Worm (Caenorhabditis elegans) whole organism, young adult: ENCODE results near the gene T09F5.1.
"Not testable (repeated sequence)": the region's sequence is repeated elsewhere in the genome, so short reads cannot be mapped to it uniquely, and the experiment has no call there.

Source experiments
- B0019.2 ChIP-seq: fragments of 200-800 bp; sonication (Bioruptor generic); conservative IDR thresholded peaks from 2 replicates; pipeline ENCODE4 v1.3.6; 2022; ENCODE audit warnings: missing genetic modification reagents, missing genetic modification characterization, missing compliant biosample characterization
- C06A6.2 ChIP-seq: fragments of 200-800 bp; sonication (Bioruptor generic); conservative IDR thresholded peaks from 2 replicates; pipeline ENCODE4 v1.3.6; 2022; ENCODE audit warnings: missing genetic modification characterization, missing compliant biosample characterization
- C17E4.6 ChIP-seq: fragments of 200-800 bp; sonication (Bioruptor generic); IDR thresholded peaks from 2 replicates; pipeline ENCODE4 v1.3.6; 2022; ENCODE audit warnings: missing genetic modification reagents, missing genetic modification characterization, missing compliant biosample characterization
- D2030.7 ChIP-seq: fragments of 200-800 bp; sonication (Bioruptor generic); IDR thresholded peaks from 2 replicates; pipeline ENCODE4 v1.3.6; 2022; ENCODE audit warnings: missing genetic modification reagents, missing genetic modification characterization, missing compliant biosample characterization
- F10E7.11 ChIP-seq: sonication (generic microtip); optimal IDR thresholded peaks from 2 replicates; lab custom pipeline; 2017; ENCODE audit warnings: mild to moderate bottlenecking, missing genetic modification characterization, moderate library complexity, missing compliant biosample characterization
- F22D6.2 ChIP-seq: sonication (generic microtip); optimal IDR thresholded peaks from 2 replicates; lab custom pipeline; 2016; ENCODE audit warnings: mild to moderate bottlenecking, missing genetic modification characterization, missing compliant biosample characterization
- F49E8.2 ChIP-seq: sonication (generic microtip); optimal IDR thresholded peaks from 3 replicates; lab custom pipeline; 2017; ENCODE audit warnings: missing genetic modification characterization, mild to moderate bottlenecking, missing compliant biosample characterization, antibody characterized with exemption, moderate library complexity; ENCODE audit not compliant: insufficient read depth
- F57C9.4 ChIP-seq: sonication (generic microtip); optimal IDR thresholded peaks from 2 replicates; lab custom pipeline; 2017; ENCODE audit warnings: mild to moderate bottlenecking, missing genetic modification characterization, missing compliant biosample characterization
- K12H6.12 ChIP-seq: fragments of 200-800 bp; sonication (Bioruptor generic); optimal IDR thresholded peaks from 2 replicates; lab custom pipeline; 2018; ENCODE audit warnings: mild to moderate bottlenecking, missing genetic modification characterization, missing compliant biosample characterization
- Y67H2A.10 ChIP-seq: fragments of 200-800 bp; sonication (Bioruptor generic); conservative IDR thresholded peaks from 2 replicates; pipeline ENCODE4 v1.3.6; 2022; ENCODE audit warnings: missing genetic modification reagents, missing genetic modification characterization, missing compliant biosample characterization
- akir-1 ChIP-seq: fragments of 200-800 bp; sonication (Bioruptor generic); optimal IDR thresholded peaks from 2 replicates; lab custom pipeline; 2018; ENCODE audit warnings: mild to moderate bottlenecking, missing genetic modification characterization, moderate library complexity, missing compliant biosample characterization
- ama-1 ChIP-seq, 3 experiments: fragments of 150-350 bp in 1 of 3; sonication (generic microtip) in 2 of 3; optimal IDR thresholded peaks; 2 replicates each; lab custom pipeline; 2014 to 2018; ENCODE audit warnings: missing biosample characterization in 2 of 3, missing genetic modification characterization in 2 of 3, missing genetic modification reagents in 2 of 3
- athp-1 ChIP-seq: sonication (generic microtip); optimal IDR thresholded peaks from 2 replicates; lab custom pipeline; 2017; ENCODE audit warnings: mild to moderate bottlenecking, missing genetic modification characterization, missing compliant biosample characterization
- attf-6 ChIP-seq: fragments of 200-800 bp; sonication (Bioruptor generic); IDR thresholded peaks from 2 replicates; pipeline ENCODE4 v1.3.6; 2022; ENCODE audit warnings: missing genetic modification reagents, missing genetic modification characterization, missing compliant biosample characterization
- bed-1 ChIP-seq: fragments of 200-800 bp; sonication (Bioruptor generic); IDR thresholded peaks from 2 replicates; pipeline ENCODE4 v1.3.6; 2022; ENCODE audit warnings: missing genetic modification reagents, missing genetic modification characterization, missing compliant biosample characterization
- bed-2 ChIP-seq: fragments of 200-800 bp; sonication (Bioruptor generic); IDR thresholded peaks from 2 replicates; pipeline ENCODE4 v1.3.6; 2022; ENCODE audit warnings: missing genetic modification reagents, missing genetic modification characterization, missing compliant biosample characterization
- ceh-27 ChIP-seq: fragments of 200-800 bp; sonication (Bioruptor generic); optimal IDR thresholded peaks from 2 replicates; lab custom pipeline; 2018; ENCODE audit warnings: mild to moderate bottlenecking, missing genetic modification characterization, moderate library complexity, missing compliant biosample characterization
- chd-7 ChIP-seq: sonication (generic microtip); optimal IDR thresholded peaks from 2 replicates; lab custom pipeline; 2016; ENCODE audit warnings: mild to moderate bottlenecking, missing genetic modification characterization, moderate library complexity, missing compliant biosample characterization
- dox-1 ChIP-seq: fragments of 200-800 bp; sonication (Bioruptor generic); IDR thresholded peaks from 2 replicates; pipeline ENCODE4 v1.3.6; 2022; ENCODE audit warnings: missing genetic modification reagents, missing genetic modification characterization, missing compliant biosample characterization
- dpl-1 ChIP-seq: fragments of 150-350 bp; optimal IDR thresholded peaks from 2 replicates; lab custom pipeline; 2014; ENCODE audit warnings: missing biosample characterization, missing genetic modification reagents, missing genetic modification characterization
- egl-18 ChIP-seq: fragments of 200-800 bp; sonication (Bioruptor generic); IDR thresholded peaks from 2 replicates; pipeline ENCODE4 v1.3.6; 2022; ENCODE audit warnings: missing genetic modification reagents, missing genetic modification characterization, missing compliant biosample characterization
- egl-44 ChIP-seq: fragments of 200-800 bp; sonication (Bioruptor generic); IDR thresholded peaks from 2 replicates; pipeline ENCODE4 v1.3.6; 2022; ENCODE audit warnings: missing genetic modification reagents, missing genetic modification characterization, missing compliant biosample characterization
- gei-17 ChIP-seq: fragments of 200-800 bp; sonication (Bioruptor generic); optimal IDR thresholded peaks from 2 replicates; lab custom pipeline; 2018; ENCODE audit warnings: mild to moderate bottlenecking, missing genetic modification characterization, missing compliant biosample characterization
- hmg-1.2 ChIP-seq: fragments of 200-800 bp; sonication (Bioruptor generic); IDR thresholded peaks from 2 replicates; pipeline ENCODE4 v1.3.6; 2022; ENCODE audit warnings: missing genetic modification reagents, missing genetic modification characterization, missing compliant biosample characterization
- lin-35 ChIP-seq, 3 experiments: fragments of 150-350 bp in 2 of 3; sonication (generic microtip) in 1 of 3; optimal IDR thresholded peaks; 2 replicates each; lab custom pipeline; 2014 to 2018; ENCODE audit warnings: missing biosample characterization in 3 of 3, missing genetic modification characterization in 3 of 3, missing genetic modification reagents in 3 of 3
- madf-10 ChIP-seq: sonication (generic microtip); optimal IDR thresholded peaks from 2 replicates; lab custom pipeline; 2016; ENCODE audit warnings: mild to moderate bottlenecking, missing genetic modification characterization, missing compliant biosample characterization
- madf-3 ChIP-seq: fragments of 200-800 bp; sonication (Bioruptor generic); IDR thresholded peaks from 2 replicates; pipeline ENCODE4 v1.3.6; 2022; ENCODE audit warnings: missing genetic modification reagents, missing genetic modification characterization, missing compliant biosample characterization
- nfya-1 ChIP-seq: sonication (generic microtip); optimal IDR thresholded peaks from 2 replicates; lab custom pipeline; 2017; ENCODE audit warnings: antibody characterized with exemption, missing compliant biosample characterization, missing genetic modification characterization, borderline replicate concordance; ENCODE audit not compliant: insufficient read depth
- nhr-27 ChIP-seq: fragments of 200-800 bp; sonication (Bioruptor generic); optimal IDR thresholded peaks from 2 replicates; lab custom pipeline; 2018; ENCODE audit warnings: mild to moderate bottlenecking, missing genetic modification characterization, moderate library complexity, missing compliant biosample characterization
- rcor-1 ChIP-seq: fragments of 200-800 bp; sonication (Bioruptor generic); IDR thresholded peaks from 2 replicates; pipeline ENCODE4 v1.3.6; 2022; ENCODE audit warnings: missing genetic modification reagents, missing genetic modification characterization, missing compliant biosample characterization
- sdz-38 ChIP-seq: sonication (generic microtip); optimal IDR thresholded peaks from 2 replicates; lab custom pipeline; 2016; ENCODE audit warnings: missing genotype, missing genetic modification characterization, missing compliant biosample characterization
- sea-2 ChIP-seq: fragments of 200-800 bp; sonication (Bioruptor generic); IDR thresholded peaks from 2 replicates; pipeline ENCODE4 v1.3.6; 2022; ENCODE audit warnings: missing genetic modification characterization, missing compliant biosample characterization
- tbp1 ChIP-seq: fragments of 200-800 bp; sonication (Bioruptor generic); optimal IDR thresholded peaks from 2 replicates; lab custom pipeline; 2018; ENCODE audit warnings: mild to moderate bottlenecking, missing genetic modification characterization, missing compliant biosample characterization
- tlf-1 ChIP-seq: fragments of 200-800 bp; sonication (Bioruptor generic); optimal IDR thresholded peaks from 2 replicates; lab custom pipeline; 2018; ENCODE audit warnings: mild to moderate bottlenecking, missing genetic modification characterization, missing compliant biosample characterization
- unc-130 ChIP-seq: sonication (generic microtip); optimal IDR thresholded peaks from 2 replicates; lab custom pipeline; 2016; ENCODE audit warnings: missing genetic modification reagents, missing genetic modification characterization, missing compliant biosample characterization
- ztf-25 ChIP-seq: fragments of 200-800 bp; sonication (Bioruptor generic); IDR thresholded peaks from 2 replicates; pipeline ENCODE4 v1.3.6; 2022; ENCODE audit warnings: missing genetic modification reagents, missing genetic modification characterization, missing compliant biosample characterization
- ztf-26 ChIP-seq: sonication (generic microtip); optimal IDR thresholded peaks from 2 replicates; lab custom pipeline; 2017; ENCODE audit warnings: missing genetic modification characterization, missing compliant biosample characterization

The T09F5.1 gene

DNA sequence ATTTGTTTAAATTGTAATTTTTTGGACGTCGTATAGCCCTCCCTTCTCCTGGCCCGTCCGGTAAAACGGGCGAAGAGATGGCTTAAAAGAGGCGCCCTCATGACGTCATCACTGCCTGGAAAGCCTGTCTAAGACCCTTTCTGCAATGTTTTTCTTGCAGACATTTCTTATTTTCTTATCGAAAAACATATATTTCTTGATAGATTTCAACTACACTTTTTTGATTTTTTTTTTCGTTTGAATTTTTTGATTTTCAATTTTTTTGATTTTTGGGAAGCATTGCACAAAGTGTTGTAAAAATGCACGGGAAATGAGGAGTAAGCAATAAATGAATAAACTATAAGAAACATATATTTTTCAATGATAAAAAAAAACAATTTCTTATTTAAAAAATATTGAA is 34.9 kb upstream of the T09F5.1 start, which contains the start of gene T01G5.6:
Gene T01G5.6, minus strand, starts transcription at position 101 of the 400 bp plus-strand sequence.
- TF ChIP-seq B0019.2 (GFP tag; lab: Robert Waterston, UW): no peak
- no peak for TF ChIP-seq F10E7.11 (tag; lab: Kevin White, UChicago)
- TF ChIP-seq egl-44 (GFP tag; lab: Robert Waterston, UW): no peak
- no peak for TF ChIP-seq bed-1
- no peak for TF ChIP-seq athp-1
- no peak for TF ChIP-seq hmg-1.2
- no peak for TF ChIP-seq ceh-27
- no peak for TF ChIP-seq D2030.7 (GFP tag; lab: Robert Waterston, UW)
- no peak for TF ChIP-seq tbp1 (GFP tag; lab: Kevin White, UChicago)
- no peak for TF ChIP-seq ztf-25 (GFP tag; lab: Robert Waterston, UW)
- no peak for TF ChIP-seq lin-35 (GFP tag; optimal IDR thresholded peaks at IDR 0.05; lab: Kevin White, UChicago)
- no peak for TF ChIP-seq attf-6
- no peak for TF ChIP-seq rcor-1
- no peak for TF ChIP-seq F49E8.2
- TF ChIP-seq dpl-1: no peak
- TF ChIP-seq Y67H2A.10 (GFP tag; lab: Robert Waterston, UW): no peak
- TF ChIP-seq C06A6.2 (GFP tag; lab: Robert Waterston, UW): no peak
- TF ChIP-seq unc-130: no peak

DNA sequence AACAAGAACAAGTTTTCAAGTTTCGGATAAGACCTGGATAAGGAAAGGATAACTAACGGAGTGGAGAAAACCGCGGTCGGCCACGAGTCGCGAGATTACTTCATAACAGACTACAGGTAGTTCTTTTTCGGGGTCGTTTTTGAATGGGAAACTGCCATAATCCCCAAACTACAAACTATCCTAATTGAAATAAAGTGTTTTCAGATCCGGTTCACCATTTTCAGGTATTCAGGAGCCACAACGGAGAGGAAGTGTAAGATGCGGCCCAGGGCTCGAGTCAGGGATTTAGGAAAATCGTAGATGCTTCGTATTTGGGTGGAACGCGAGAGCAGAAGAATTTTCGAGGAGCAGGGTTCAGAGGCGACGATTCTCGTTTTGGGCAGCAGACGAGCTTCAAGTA is 32.9 kb upstream of the T09F5.1 start, which contains the start of gene T01G5.8:
Gene T01G5.8, plus strand, starts transcription at position 301 of the 400 bp plus-strand sequence.
- TF ChIP-seq tlf-1; K12H6.12 (tag; lab: Kevin White, UChicago); dox-1 (GFP tag; lab: Robert Waterston, UW): not testable (repeated sequence)

DNA sequence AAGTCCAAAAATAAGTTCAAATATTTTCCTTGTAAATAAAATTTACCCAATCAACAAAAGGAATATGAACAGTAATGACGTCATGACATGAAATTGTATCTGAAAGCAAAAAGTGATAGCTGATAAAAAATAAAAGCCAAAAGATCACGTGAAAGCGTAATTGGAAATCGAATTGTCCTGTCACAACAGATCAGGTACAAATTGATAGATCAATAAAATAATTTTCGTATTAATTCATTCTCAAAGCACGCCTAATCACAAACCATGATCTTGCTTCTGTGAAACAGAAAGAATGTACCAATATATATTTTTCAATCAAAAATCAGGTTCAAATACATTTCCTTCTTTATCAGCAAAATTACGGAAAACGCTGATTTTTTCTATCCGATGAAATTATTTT is 29.4 kb upstream of the T09F5.1 start, which contains the start of gene flor-1:
Gene flor-1, minus strand, starts transcription at position 101 of the 400 bp plus-strand sequence.
- TF ChIP-seq ztf-25 (GFP tag; lab: Robert Waterston, UW) (no peak), F57C9.4 (tag; lab: Kevin White, UChicago) (no peak)

DNA sequence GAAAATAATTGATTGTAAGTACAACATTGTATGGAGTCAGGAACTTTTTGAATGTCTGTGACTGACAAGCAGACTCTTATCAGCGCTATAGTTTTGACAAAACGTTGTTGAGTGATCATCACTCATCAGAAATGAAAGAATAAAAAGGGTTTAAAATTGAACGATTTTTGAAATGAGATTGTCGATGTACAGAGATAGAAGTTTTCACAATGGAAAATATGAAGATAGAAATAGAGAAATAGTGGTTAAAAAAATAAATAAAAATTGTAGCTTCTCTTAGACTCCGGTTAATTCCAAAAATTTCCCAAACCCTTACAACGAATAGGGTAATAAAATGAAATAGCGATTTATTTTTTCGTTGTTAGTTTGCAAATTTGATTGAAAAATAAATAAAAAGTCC is 23.7 kb upstream of the T09F5.1 start, which contains the start of gene ugt-30:
Gene ugt-30, minus strand, starts transcription at position 101 of the 400 bp plus-strand sequence.
- TF ChIP-seq sea-2, madf-3, D2030.7 (GFP tag; lab: Robert Waterston, UW): not testable (repeated sequence)
- TF ChIP-seq, all 124 proteins: peak for 0; not testable (repeated sequence) for 124

DNA sequence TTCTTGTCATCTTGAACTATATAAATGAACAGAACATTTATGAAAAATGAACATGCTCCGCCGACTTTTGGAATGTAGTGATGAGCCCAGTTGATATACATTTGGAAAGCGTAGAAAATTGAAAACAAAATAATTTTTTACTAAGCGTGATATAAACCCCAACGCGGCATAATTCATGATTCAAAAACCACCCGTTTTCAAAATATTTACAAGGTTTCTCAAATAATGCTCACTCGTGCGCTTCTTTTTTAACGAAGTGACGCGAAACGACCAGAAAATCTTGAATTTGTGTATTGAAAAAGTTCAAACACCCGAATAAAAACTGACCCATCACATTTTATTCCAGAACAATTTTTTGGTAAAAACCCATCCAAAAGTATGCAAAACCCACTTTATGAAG is 21.5 kb upstream of the T09F5.1 start, which contains the start of gene srj-27:
Gene srj-27, minus strand, starts transcription at position 101 of the 400 bp plus-strand sequence.
- TF ChIP-seq attf-6: no peak
- no peak for TF ChIP-seq ama-1 (optimal IDR thresholded peaks at IDR 0.05; lab: Kevin White, UChicago)
- no peak for TF ChIP-seq ama-1 (GFP tag; optimal IDR thresholded peaks at IDR 0.05; lab: Kevin White, UChicago)
- TF ChIP-seq F22D6.2 (tag; lab: Kevin White, UChicago): no peak
- TF ChIP-seq F49E8.2: no peak
- no peak for TF ChIP-seq tlf-1
- TF ChIP-seq nfya-1: no peak
- TF ChIP-seq madf-10 (tag; lab: Kevin White, UChicago): no peak
- TF ChIP-seq sdz-38 (tag; lab: Kevin White, UChicago): no peak
- TF ChIP-seq bed-2 (GFP tag; lab: Robert Waterston, UW): no peak
- no peak for TF ChIP-seq dox-1 (GFP tag; lab: Robert Waterston, UW)

DNA sequence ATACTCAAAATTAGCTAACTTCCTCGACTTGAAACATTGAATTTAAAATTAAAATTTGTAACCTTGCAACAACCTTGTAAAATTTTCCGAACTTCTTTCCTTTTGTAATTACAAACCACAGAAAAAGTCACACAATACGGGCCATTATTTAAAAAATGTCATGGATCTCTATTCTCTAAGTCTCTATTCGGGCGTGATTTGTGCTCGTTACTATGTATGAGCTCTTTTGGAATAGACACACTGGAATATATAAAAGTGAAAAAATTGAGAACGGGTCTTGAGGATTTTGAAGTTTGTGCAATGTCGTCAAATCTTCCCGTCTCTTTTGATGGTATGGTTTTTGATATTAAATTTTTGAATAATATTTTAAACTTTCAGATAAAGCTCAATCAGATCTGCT is 20.9 kb upstream of the T09F5.1 start, which contains the start of gene srr-7:
Gene srr-7, plus strand, starts transcription at position 301 of the 400 bp plus-strand sequence.
- TF ChIP-seq ztf-26 (tag; lab: Kevin White, UChicago): no peak
- no peak for TF ChIP-seq akir-1 (GFP tag; lab: Kevin White, UChicago)
- no peak for TF ChIP-seq C17E4.6
- no peak for TF ChIP-seq chd-7 (tag; lab: Kevin White, UChicago)
- no peak for TF ChIP-seq tlf-1
- TF ChIP-seq sea-2 (GFP tag; lab: Robert Waterston, UW): no peak
- no peak for TF ChIP-seq egl-18 (GFP tag; lab: Robert Waterston, UW)
- no peak for TF ChIP-seq nhr-27 (tag; lab: Kevin White, UChicago)
- TF ChIP-seq gei-17 (GFP tag; lab: Kevin White, UChicago): no peak
- no peak for TF ChIP-seq dpl-1
- no peak for TF ChIP-seq D2030.7 (GFP tag; lab: Robert Waterston, UW)
